Worm (Caenorhabditis elegans): ENCODE data around the gene ctf-18.
A peak's percentile ranks its signal among the peaks of the same experiment; 100 is the strongest.

ctf-18 gene

ce11 chrIV:10170808-10171207, 44.4 kb upstream of the ctf-18 start:
- TF ChIP-seq ces-1 (GFP tag; optimal IDR thresholded peaks at IDR 0.05): peak; percentile 99
- TF ChIP-seq unc-39 (tag; optimal IDR thresholded peaks at IDR 0.05): no peak
- no peak for TF ChIP-seq nhr-2 (tag; optimal IDR thresholded peaks at IDR 0.05)

- TF ChIP-seq bed-3 (GFP tag; optimal IDR thresholded peaks at IDR 0.05) (no peak), nhr-237 (tag; optimal IDR thresholded peaks at IDR 0.05) (no peak), hlh-1 (tag; optimal IDR thresholded peaks at IDR 0.05) (no peak)
Measured at ce11 chrIV:10164086-10164485, 37.6 kb upstream of the ctf-18 start.

ce11 chrIV:10161706-10162105, 35.3 kb upstream of the ctf-18 start, which contains the start of gene pps-1:
pps-1 (plus strand) TSS chrIV:10162006.
- TF ChIP-seq M03D4.4 (tag; optimal IDR thresholded peaks at IDR 0.05): no peak
- no peak for TF ChIP-seq sem-2 (GFP tag; optimal IDR thresholded peaks at IDR 0.05)

ce11 chrIV:10157489-10158088, 31.1 kb upstream of the ctf-18 start, which contains the start of gene ttr-53:
ttr-53 (plus strand) TSS chrIV:10158038.
- TF ChIP-seq nhr-76 (tag; optimal IDR thresholded peaks at IDR 0.05): no peak
- no peak for TF ChIP-seq nhr-12 (tag; optimal IDR thresholded peaks at IDR 0.05)
- TF ChIP-seq lsy-2 (tag; optimal IDR thresholded peaks at IDR 0.05): no peak
- TF ChIP-seq ztf-11 (tag; optimal IDR thresholded peaks at IDR 0.05): no peak
- no peak for TF ChIP-seq hlh-1 (tag; optimal IDR thresholded peaks at IDR 0.05)
- TF ChIP-seq ceh-83 (GFP tag; optimal IDR thresholded peaks at IDR 0.05): no peak
- no peak for TF ChIP-seq snpc-4 (tag; optimal IDR thresholded peaks at IDR 0.05)
- no peak for TF ChIP-seq mep-1 (tag; optimal IDR thresholded peaks at IDR 0.05)
- no peak for TF ChIP-seq M03D4.4 (tag; optimal IDR thresholded peaks at IDR 0.05)
- TF ChIP-seq mab-5 (tag; optimal IDR thresholded peaks at IDR 0.05): no peak
- TF ChIP-seq cnd-1 (tag; optimal IDR thresholded peaks at IDR 0.05): no peak
- TF ChIP-seq drap-1 (GFP tag; optimal IDR thresholded peaks at IDR 0.05): no peak
- TF ChIP-seq ceh-43 (GFP tag; optimal IDR thresholded peaks at IDR 0.05): no peak
- TF ChIP-seq sem-2 (GFP tag; optimal IDR thresholded peaks at IDR 0.05): no peak
- no peak for TF ChIP-seq nhr-237 (tag; optimal IDR thresholded peaks at IDR 0.05)
- no peak for TF ChIP-seq blmp-1 (tag; optimal IDR thresholded peaks at IDR 0.05)
- no peak for TF ChIP-seq lin-13 (tag; optimal IDR thresholded peaks at IDR 0.05)

ce11 chrIV:10157034-10157433, 30.6 kb upstream of the ctf-18 start:
- TF ChIP-seq sptf-1 (tag; optimal IDR thresholded peaks at IDR 0.05) (no peak), flh-1 (GFP tag; optimal IDR thresholded peaks at IDR 0.05) (no peak), tbx-8 (GFP tag; optimal IDR thresholded peaks at IDR 0.05) (no peak), pha-4 (tag; optimal IDR thresholded peaks at IDR 0.05) (no peak), mls-2 (tag; optimal IDR thresholded peaks at IDR 0.05) (no peak), nhr-28 (tag; optimal IDR thresholded peaks at IDR 0.05) (no peak), M03D4.4 (tag; optimal IDR thresholded peaks at IDR 0.05) (no peak), drap-1 (GFP tag; optimal IDR thresholded peaks at IDR 0.05) (no peak), unc-62 (GFP tag; optimal IDR thresholded peaks at IDR 0.05) (no peak), lin-13 (tag; optimal IDR thresholded peaks at IDR 0.05) (no peak), bed-3 (GFP tag; optimal IDR thresholded peaks at IDR 0.05) (no peak), nhr-2 (tag; optimal IDR thresholded peaks at IDR 0.05) (no peak), elt-3 (tag; optimal IDR thresholded peaks at IDR 0.05) (no peak), unc-39 (tag; optimal IDR thresholded peaks at IDR 0.05) (no peak), nhr-12 (tag; optimal IDR thresholded peaks at IDR 0.05) (no peak), ham-2 (GFP tag; optimal IDR thresholded peaks at IDR 0.05) (no peak), lsy-2 (tag; optimal IDR thresholded peaks at IDR 0.05) (no peak), unc-120 (tag; optimal IDR thresholded peaks at IDR 0.05; ENCODE audit: poor library complexity, severe bottlenecking) (no peak), sem-2 (GFP tag; optimal IDR thresholded peaks at IDR 0.05) (no peak), lin-32 (GFP tag; optimal IDR thresholded peaks at IDR 0.05) (no peak)

- TF ChIP-seq hlh-1 (tag; optimal IDR thresholded peaks at IDR 0.05) (peak; percentile 56), unc-62 (GFP tag; optimal IDR thresholded peaks at IDR 0.05) (no peak), zip-8 (tag; optimal IDR thresholded peaks at IDR 0.05) (no peak), elt-1 (tag; optimal IDR thresholded peaks at IDR 0.05; ENCODE audit: borderline replicate concordance, insufficient read depth) (no peak)
Measured at ce11 chrIV:10155475-10155874, 29.0 kb upstream of the ctf-18 start, which contains the start of gene ttr-54. ttr-54 (plus strand) TSS chrIV:10155775.
